Fruit fly (Drosophila melanogaster) whole organism, embryonic: Measurements from ENCODE around the gene Tsp29Fb.

Experiments used
- ATbp ChIP-seq: fragments of 200-800 bp; sonication (Bioruptor generic); optimal IDR thresholded peaks from 2 replicates; lab custom pipeline; 2017; ENCODE audit warnings: missing biosample characterization, mild to moderate bottlenecking, missing genetic modification characterization, missing genetic modification reagents
- Antp ChIP-seq: fragments of 200-800 bp; sonication (Bioruptor generic); optimal IDR thresholded peaks from 3 replicates; lab custom pipeline; 2016; ENCODE audit warnings: missing biosample characterization, missing genetic modification characterization
- Bgb ChIP-seq: fragments of 200-800 bp; sonication (Bioruptor generic); IDR thresholded peaks from 2 replicates; pipeline ENCODE4 v1.3.6; 2022; ENCODE audit warnings: missing biosample characterization, missing genetic modification characterization; ENCODE audit not compliant: partially characterized antibody
- C15 ChIP-seq: fragments of 200-800 bp; sonication (Bioruptor generic); IDR thresholded peaks from 3 replicates; pipeline ENCODE4 v1.3.6; 2022; ENCODE audit warnings: missing biosample characterization, missing genetic modification characterization
- CG10147 ChIP-seq: fragments of 200-800 bp; sonication (Bioruptor generic); optimal IDR thresholded peaks from 2 replicates; lab custom pipeline; 2019; ENCODE audit warnings: missing biosample characterization, mild to moderate bottlenecking, missing genetic modification characterization, moderate library complexity
- CG11247 ChIP-seq: fragments of 200-800 bp; sonication (Bioruptor generic); IDR thresholded peaks from 2 replicates; pipeline ENCODE4 v1.3.6; 2022; ENCODE audit warnings: missing biosample characterization, missing genetic modification characterization
- CG13894 ChIP-seq: fragments of 200-800 bp; sonication (Bioruptor generic); optimal IDR thresholded peaks from 3 replicates; lab custom pipeline; 2018; ENCODE audit warnings: missing biosample characterization, mild to moderate bottlenecking, missing genetic modification characterization, moderate library complexity
- CG1602 ChIP-seq: fragments of 200-800 bp; sonication (Bioruptor generic); optimal IDR thresholded peaks from 3 replicates; lab custom pipeline; 2016; ENCODE audit warnings: missing biosample characterization, missing genetic modification characterization
- CG17186 ChIP-seq: fragments of 200-800 bp; sonication (Bioruptor generic); optimal IDR thresholded peaks from 3 replicates; lab custom pipeline; 2017; ENCODE audit warnings: missing biosample characterization, missing genetic modification reagents, missing genetic modification characterization
- CG17361 ChIP-seq: fragments of 200-800 bp; sonication (Bioruptor generic); IDR thresholded peaks from 3 replicates; pipeline ENCODE4 v1.3.6; 2022; ENCODE audit warnings: missing biosample characterization, missing genetic modification characterization
- CG17802 ChIP-seq: fragments of 200-800 bp; sonication (Bioruptor generic); optimal IDR thresholded peaks from 2 replicates; lab custom pipeline; 2018; ENCODE audit warnings: missing biosample characterization, mild to moderate bottlenecking, missing genetic modification characterization, moderate library complexity
- CG17912 ChIP-seq: fragments of 200-800 bp; sonication (Bioruptor generic); optimal IDR thresholded peaks from 2 replicates; lab custom pipeline; 2018; ENCODE audit warnings: missing biosample characterization, mild to moderate bottlenecking, missing genetic modification characterization
- CG2129 ChIP-seq: fragments of 200-800 bp; sonication (Bioruptor generic); IDR thresholded peaks from 2 replicates; pipeline ENCODE4 v1.3.6; 2022; ENCODE audit warnings: missing biosample characterization, missing genetic modification characterization; ENCODE audit not compliant: partially characterized antibody
- CG2202 ChIP-seq: fragments of 200-800 bp; sonication (Bioruptor generic); optimal IDR thresholded peaks from 2 replicates; lab custom pipeline; 2018; ENCODE audit warnings: missing biosample characterization, mild to moderate bottlenecking, missing genetic modification characterization
- CG2678 ChIP-seq: fragments of 200-800 bp; sonication (Bioruptor generic); optimal IDR thresholded peaks from 3 replicates; lab custom pipeline; 2019; ENCODE audit warnings: missing biosample characterization, mild to moderate bottlenecking, missing genetic modification characterization, moderate library complexity
- CG3281 ChIP-seq: fragments of 200-800 bp; sonication (Bioruptor generic); optimal IDR thresholded peaks from 3 replicates; lab custom pipeline; 2017; ENCODE audit warnings: missing biosample characterization, mild to moderate bottlenecking, missing genetic modification characterization
- CG33213 ChIP-seq: fragments of 200-800 bp; sonication (Bioruptor generic); optimal IDR thresholded peaks from 3 replicates; lab custom pipeline; 2016; ENCODE audit warnings: missing biosample characterization, missing genetic modification characterization
- CG42726 ChIP-seq: fragments of 200-800 bp; sonication (Bioruptor generic); IDR thresholded peaks from 2 replicates; pipeline ENCODE4 v1.3.6; 2022; ENCODE audit warnings: missing biosample characterization, missing genetic modification characterization; ENCODE audit not compliant: partially characterized antibody
- CG4404 ChIP-seq: fragments of 200-800 bp; sonication (Bioruptor generic); IDR thresholded peaks from 2 replicates; pipeline ENCODE4 v1.3.6; 2022; ENCODE audit warnings: missing biosample characterization, missing genetic modification characterization
- CG4707 ChIP-seq: fragments of 200-800 bp; sonication (Bioruptor generic); optimal IDR thresholded peaks from 2 replicates; lab custom pipeline; 2018; ENCODE audit warnings: missing biosample characterization, mild to moderate bottlenecking, missing genetic modification characterization, moderate library complexity
- CG4854 ChIP-seq: fragments of 200-800 bp; sonication (Bioruptor generic); optimal IDR thresholded peaks from 2 replicates; lab custom pipeline; 2016; ENCODE audit warnings: missing biosample characterization, missing genetic modification characterization, inconsistent platforms
- CG7357 ChIP-seq: fragments of 200-800 bp; sonication (Bioruptor generic); IDR thresholded peaks from 3 replicates; pipeline ENCODE4 v1.3.6; 2022; ENCODE audit warnings: missing biosample characterization, missing genetic modification characterization
- CG7786 ChIP-seq: fragments of 200-800 bp; sonication (Bioruptor generic); optimal IDR thresholded peaks from 2 replicates; lab custom pipeline; 2016; ENCODE audit warnings: missing biosample characterization, missing genetic modification characterization
- CG7987 ChIP-seq: fragments of 200-800 bp; sonication (Bioruptor generic); optimal IDR thresholded peaks from 2 replicates; lab custom pipeline; 2018; ENCODE audit warnings: missing biosample characterization, mild to moderate bottlenecking, missing genetic modification characterization, moderate library complexity
- Camta ChIP-seq: fragments of 200-800 bp; sonication (Bioruptor generic); optimal IDR thresholded peaks from 2 replicates; lab custom pipeline; 2016; ENCODE audit warnings: missing biosample characterization, missing genetic modification characterization
- CkIIα-i1 ChIP-seq: fragments of 200-800 bp; sonication (Bioruptor generic); IDR thresholded peaks from 2 replicates; pipeline ENCODE4 v1.3.6; 2022; ENCODE audit warnings: missing biosample characterization, missing genetic modification characterization
- Ets97D ChIP-seq: fragments of 200-800 bp; sonication (Bioruptor generic); optimal IDR thresholded peaks from 3 replicates; lab custom pipeline; 2016; ENCODE audit warnings: missing biosample characterization, missing genetic modification characterization
- HLH54F ChIP-seq: fragments of 200-800 bp; sonication (Bioruptor generic); optimal IDR thresholded peaks from 3 replicates; lab custom pipeline; 2016; ENCODE audit warnings: missing biosample characterization, missing genetic modification characterization
- Hand ChIP-seq: fragments of 200-800 bp; sonication (Bioruptor generic); optimal IDR thresholded peaks from 2 replicates; lab custom pipeline; 2017; ENCODE audit warnings: mild to moderate bottlenecking, missing biosample characterization, missing genetic modification reagents, missing genetic modification characterization
- HmgZ ChIP-seq: fragments of 200-800 bp; sonication (Bioruptor generic); optimal IDR thresholded peaks from 2 replicates; lab custom pipeline; 2018; ENCODE audit warnings: missing biosample characterization, mild to moderate bottlenecking, missing genetic modification characterization
- NC2α ChIP-seq: fragments of 200-800 bp; sonication (Bioruptor generic); optimal IDR thresholded peaks from 2 replicates; lab custom pipeline; 2016; ENCODE audit warnings: missing biosample characterization, missing genetic modification characterization
- Oaz ChIP-seq: fragments of 200-800 bp; sonication (Bioruptor generic); IDR thresholded peaks from 2 replicates; pipeline ENCODE4 v1.3.6; 2022; ENCODE audit warnings: missing biosample characterization, missing genetic modification characterization
- Taf1 ChIP-seq: fragments of 200-800 bp; sonication (Bioruptor generic); IDR thresholded peaks from 2 replicates; pipeline ENCODE4 v1.3.6; 2022; ENCODE audit warnings: missing biosample characterization, missing genetic modification characterization
- ac ChIP-seq: fragments of 200-800 bp; sonication (Bioruptor generic); optimal IDR thresholded peaks from 3 replicates; lab custom pipeline; 2017; ENCODE audit warnings: missing biosample characterization, mild to moderate bottlenecking, missing genetic modification characterization
- bab2 ChIP-seq: fragments of 200-800 bp; sonication (Bioruptor generic); optimal IDR thresholded peaks from 2 replicates; lab custom pipeline; 2016; ENCODE audit warnings: missing biosample characterization, missing genetic modification characterization
- chinmo ChIP-seq: fragments of 200-800 bp; sonication (Bioruptor generic); IDR thresholded peaks from 4 replicates; pipeline ENCODE4 v1.3.6; 2022; ENCODE audit warnings: missing biosample characterization, missing genetic modification characterization; ENCODE audit not compliant: partially characterized antibody
- corto ChIP-seq: fragments of 200-800 bp; sonication (Bioruptor generic); optimal IDR thresholded peaks from 2 replicates; lab custom pipeline; 2016; ENCODE audit warnings: missing biosample characterization, mild to moderate bottlenecking, missing genetic modification characterization, moderate library complexity
- cwo ChIP-seq: fragments of 200-800 bp; sonication (Bioruptor generic); optimal IDR thresholded peaks from 3 replicates; lab custom pipeline; 2017; ENCODE audit warnings: missing biosample characterization, missing genetic modification characterization, mild to moderate bottlenecking, moderate library complexity, missing genetic modification reagents
- danr ChIP-seq: fragments of 200-800 bp; sonication (Bioruptor generic); IDR thresholded peaks from 2 replicates; pipeline ENCODE4 v1.3.6; 2022; ENCODE audit warnings: missing biosample characterization, missing genetic modification characterization
- jigr1 ChIP-seq: fragments of 200-800 bp; sonication (Bioruptor generic); IDR thresholded peaks from 3 replicates; pipeline ENCODE4 v1.3.6; 2022; ENCODE audit warnings: missing biosample characterization, missing genetic modification characterization
- rib ChIP-seq: fragments of 200-800 bp; sonication (Bioruptor generic); IDR thresholded peaks from 2 replicates; pipeline ENCODE4 v1.3.6; 2022; ENCODE audit warnings: missing biosample characterization, missing genetic modification characterization
- schlank ChIP-seq: fragments of 200-800 bp; sonication (Bioruptor generic); optimal IDR thresholded peaks from 2 replicates; lab custom pipeline; 2018; ENCODE audit warnings: missing biosample characterization, mild to moderate bottlenecking, missing genetic modification characterization
- trem ChIP-seq: fragments of 200-800 bp; optimal IDR thresholded peaks from 3 replicates; lab custom pipeline; 2019; ENCODE audit warnings: missing biosample characterization, mild to moderate bottlenecking, missing genetic modification characterization, moderate library complexity
- tx ChIP-seq: fragments of 200-800 bp; sonication (Bioruptor generic); optimal IDR thresholded peaks from 2 replicates; lab custom pipeline; 2016; ENCODE audit warnings: missing biosample characterization, missing genetic modification characterization
- unc-4 ChIP-seq: fragments of 200-800 bp; sonication (Bioruptor generic); IDR thresholded peaks from 2 replicates; pipeline ENCODE4 v1.3.6; 2022; ENCODE audit warnings: missing biosample characterization, missing genetic modification characterization; ENCODE audit not compliant: partially characterized antibody
- vvl ChIP-seq: fragments of 200-800 bp; sonication (Bioruptor generic); IDR thresholded peaks from 2 replicates; pipeline ENCODE4 v1.3.6; 2022; ENCODE audit warnings: missing biosample characterization, missing genetic modification characterization
- yki ChIP-seq: fragments of >200 bp; optimal IDR thresholded peaks from 3 replicates; lab custom pipeline; 2018
- zen ChIP-seq: fragments of 200-800 bp; sonication (Bioruptor generic); optimal IDR thresholded peaks from 3 replicates; lab custom pipeline; 2018; ENCODE audit warnings: missing biosample characterization, mild to moderate bottlenecking, missing genetic modification characterization, moderate library complexity
- zen2 ChIP-seq: fragments of 200-800 bp; sonication (Bioruptor generic); IDR thresholded peaks from 3 replicates; pipeline ENCODE4 v1.3.6; 2022; ENCODE audit warnings: missing biosample characterization, missing genetic modification characterization; ENCODE audit not compliant: partially characterized antibody

Tsp29Fb gene

dm6 chr2L:8951184-8951934, 14.2 kb downstream of the Tsp29Fb start, which contains the start of gene C1GalTA (continued):
- TF ChIP-seq Bgb (no peak), corto (GFP tag; lab: Kevin White, UChicago) (peak; percentile 59), Ets97D (GFP tag; lab: Kevin White, UChicago) (no peak), schlank (tag; lab: Kevin White, UChicago) (peak; percentile 78), CG4854 (GFP tag; lab: Kevin White, UChicago) (peak; percentile 49), CG17186 (GFP tag; lab: Kevin White, UChicago) (peak; percentile 60), chinmo (no peak), Taf1 (GFP tag; lab: Robert Waterston, UW) (peak; percentile 85), bab2 (GFP tag; lab: Kevin White, UChicago) (peak; percentile 64), CG7987 (peak; percentile 83), CG42726 (GFP tag; lab: Robert Waterston, UW) (no peak), HmgZ (tag; lab: Kevin White, UChicago) (peak; percentile 96), CG17802 (tag; lab: Kevin White, UChicago) (peak; percentile 77), CG7357 (peak; percentile 91), CG2678 (tag; lab: Kevin White, UChicago) (peak; percentile 100), ATbp (GFP tag; lab: Kevin White, UChicago) (peak; percentile 96), CG17912 (peak; percentile 61), ac (GFP tag; lab: Kevin White, UChicago) (peak; percentile 63), zen2 (GFP tag; lab: Robert Waterston, UW) (no peak), unc-4 (GFP tag; lab: Robert Waterston, UW) (no peak), CG10147 (GFP tag; lab: Kevin White, UChicago) (peak; percentile 99), vvl (peak; percentile 98), Antp (GFP tag; lab: Kevin White, UChicago) (peak; percentile 53), CG7786 (GFP tag; lab: Kevin White, UChicago) (peak; percentile 37), Oaz (GFP tag; lab: Robert Waterston, UW) (peak; percentile 86), jigr1 (GFP tag; lab: Robert Waterston, UW) (peak; percentile 89), zen (tag; lab: Kevin White, UChicago) (peak; percentile 96), CG3281 (GFP tag; lab: Kevin White, UChicago) (peak; percentile 98), CG11247 (GFP tag; lab: Robert Waterston, UW) (peak; percentile 93), Hand (peak; percentile 98), CG2129 (GFP tag; lab: Robert Waterston, UW) (no peak), CG4404 (GFP tag; lab: Robert Waterston, UW) (peak; percentile 92), HLH54F (peak; percentile 48), CG13894 (tag; lab: Kevin White, UChicago) (peak; percentile 96), yki (lab: Kevin White, UChicago) (no peak), C15 (GFP tag; lab: Robert Waterston, UW) (peak; percentile 83; the same call in 2 of the 3 replicates), NC2α (no peak), Camta (GFP tag; lab: Kevin White, UChicago) (peak; percentile 40), tx (GFP tag; lab: Kevin White, UChicago) (peak; percentile 6), CG17361 (peak; percentile 100), rib (GFP tag; lab: Robert Waterston, UW) (peak; percentile 93), CG2202 (tag; lab: Kevin White, UChicago) (peak; percentile 97), CkIIα-i1 (GFP tag; lab: Robert Waterston, UW) (no peak), CG1602 (GFP tag; lab: Kevin White, UChicago) (peak; percentile 96), cwo (peak; percentile 98), trem (tag; lab: Kevin White, UChicago) (peak; percentile 97), danr (peak; percentile 85), CG4707 (GFP tag; lab: Kevin White, UChicago) (peak; percentile 75), CG33213 (peak; percentile 50)
